Fruit fly (Drosophila melanogaster) whole organism, embryonic: Measurements from ENCODE around the gene hang.

Experiments
- Abd-B ChIP-seq: fragments of 200-800 bp; sonication (Bioruptor generic); optimal IDR thresholded peaks from 2 replicates; lab custom pipeline; 2018; ENCODE audit warnings: missing biosample characterization, mild to moderate bottlenecking, missing genetic modification characterization, moderate library complexity
- Atf6 ChIP-seq: fragments of 200-800 bp; sonication (Bioruptor generic); IDR thresholded peaks from 2 replicates; pipeline ENCODE4 v1.3.6; 2022; ENCODE audit warnings: missing biosample characterization, missing genetic modification characterization
- BEAF-32 ChIP-seq: fragments of 200-800 bp; sonication (Bioruptor generic); optimal IDR thresholded peaks from 3 replicates; lab custom pipeline; 2017; ENCODE audit warnings: missing biosample characterization, missing genetic modification characterization, mild to moderate bottlenecking, moderate library complexity, missing genetic modification reagents
- CG10267 ChIP-seq: fragments of 200-800 bp; sonication (Bioruptor generic); optimal IDR thresholded peaks from 2 replicates; lab custom pipeline; 2018; ENCODE audit warnings: missing biosample characterization, mild to moderate bottlenecking, missing genetic modification characterization, moderate library complexity
- CG14441 ChIP-seq: fragments of 200-800 bp; sonication (Bioruptor generic); IDR thresholded peaks from 2 replicates; pipeline ENCODE4 v1.3.6; 2022; ENCODE audit warnings: missing biosample characterization, missing genetic modification characterization
- CG14860 ChIP-seq: fragments of 200-800 bp; sonication (Bioruptor generic); IDR thresholded peaks from 3 replicates; pipeline ENCODE4 v1.3.6; 2022; ENCODE audit warnings: missing biosample characterization, missing genetic modification characterization; ENCODE audit not compliant: partially characterized antibody
- CG1647 ChIP-seq: fragments of 200-800 bp; sonication (Bioruptor generic); optimal IDR thresholded peaks from 3 replicates; lab custom pipeline; 2016; ENCODE audit warnings: missing biosample characterization, missing genetic modification characterization
- CG16815 ChIP-seq: fragments of 200-800 bp; sonication (Bioruptor generic); optimal IDR thresholded peaks from 3 replicates; lab custom pipeline; 2017; ENCODE audit warnings: missing biosample characterization, mild to moderate bottlenecking, missing genetic modification characterization
- CG18262 ChIP-seq: fragments of 200-800 bp; optimal IDR thresholded peaks from 3 replicates; lab custom pipeline; 2019; ENCODE audit warnings: missing biosample characterization, mild to moderate bottlenecking, missing genetic modification characterization, moderate library complexity
- CG18764 ChIP-seq: fragments of 200-800 bp; sonication (Bioruptor generic); optimal IDR thresholded peaks from 3 replicates; lab custom pipeline; 2016; ENCODE audit warnings: missing biosample characterization, missing genetic modification characterization
- CG2120 ChIP-seq: fragments of 200-800 bp; sonication (Bioruptor generic); optimal IDR thresholded peaks from 3 replicates; lab custom pipeline; 2016; ENCODE audit warnings: missing biosample characterization, missing genetic modification characterization
- CG2875 ChIP-seq: fragments of 200-800 bp; sonication (Bioruptor generic); optimal IDR thresholded peaks from 2 replicates; lab custom pipeline; 2017; ENCODE audit warnings: missing biosample characterization, mild to moderate bottlenecking, missing genetic modification characterization, missing genetic modification reagents
- CG32532 ChIP-seq: fragments of 200-800 bp; sonication (Bioruptor generic); IDR thresholded peaks from 2 replicates; pipeline ENCODE4 v1.3.6; 2022; ENCODE audit warnings: missing biosample characterization, missing genetic modification characterization
- CG6175 ChIP-seq: fragments of 200-800 bp; sonication (Bioruptor generic); IDR thresholded peaks from 3 replicates; pipeline ENCODE4 v1.3.6; 2022; ENCODE audit warnings: missing biosample characterization, missing genetic modification characterization
- CG6654 ChIP-seq: fragments of 200-800 bp; sonication (Bioruptor generic); optimal IDR thresholded peaks from 2 replicates; lab custom pipeline; 2017; ENCODE audit warnings: missing biosample characterization, mild to moderate bottlenecking, missing genetic modification characterization
- CG7357 ChIP-seq: fragments of 200-800 bp; sonication (Bioruptor generic); IDR thresholded peaks from 3 replicates; pipeline ENCODE4 v1.3.6; 2022; ENCODE audit warnings: missing biosample characterization, missing genetic modification characterization
- CG8388 ChIP-seq: fragments of 200-800 bp; sonication (Bioruptor generic); optimal IDR thresholded peaks from 2 replicates; lab custom pipeline; 2019; ENCODE audit warnings: missing biosample characterization, mild to moderate bottlenecking, missing genetic modification characterization, moderate library complexity
- CTCF ChIP-seq: fragments of 200-800 bp; sonication (Bioruptor generic); optimal IDR thresholded peaks from 2 replicates; lab custom pipeline; 2017; ENCODE audit warnings: missing biosample characterization, mild to moderate bottlenecking, missing genetic modification characterization, moderate library complexity
- Chrac-16 ChIP-seq: fragments of 200-800 bp; sonication (Bioruptor generic); optimal IDR thresholded peaks from 3 replicates; lab custom pipeline; 2016; ENCODE audit warnings: missing biosample characterization, missing genetic modification characterization
- CrebB ChIP-seq: fragments of 200-800 bp; sonication (Bioruptor generic); optimal IDR thresholded peaks from 3 replicates; lab custom pipeline; 2018; ENCODE audit warnings: missing biosample characterization, mild to moderate bottlenecking, missing genetic modification characterization
- Deaf1 ChIP-seq: fragments of 200-800 bp; optimal IDR thresholded peaks from 3 replicates; lab custom pipeline; 2019; ENCODE audit warnings: missing biosample characterization, mild to moderate bottlenecking, missing genetic modification characterization, moderate library complexity
- Ets97D ChIP-seq: fragments of 200-800 bp; sonication (Bioruptor generic); optimal IDR thresholded peaks from 3 replicates; lab custom pipeline; 2016; ENCODE audit warnings: missing biosample characterization, missing genetic modification characterization
- Fer1 ChIP-seq: fragments of 200-800 bp; sonication (Bioruptor generic); optimal IDR thresholded peaks from 2 replicates; lab custom pipeline; 2017; ENCODE audit warnings: missing biosample characterization, mild to moderate bottlenecking, missing genetic modification characterization
- H2.0 ChIP-seq: fragments of 200-800 bp; sonication (Bioruptor generic); IDR thresholded peaks from 2 replicates; pipeline ENCODE4 v1.3.6; 2022; ENCODE audit warnings: missing biosample characterization, missing genetic modification characterization
- HLH54F ChIP-seq: fragments of 200-800 bp; sonication (Bioruptor generic); optimal IDR thresholded peaks from 3 replicates; lab custom pipeline; 2016; ENCODE audit warnings: missing biosample characterization, missing genetic modification characterization
- HmgD ChIP-seq: fragments of 200-800 bp; sonication (Bioruptor generic); optimal IDR thresholded peaks from 3 replicates; lab custom pipeline; 2016; ENCODE audit warnings: missing biosample characterization, missing genetic modification characterization
- Hsf ChIP-seq: fragments of 200-800 bp; sonication (Bioruptor generic); optimal IDR thresholded peaks from 3 replicates; lab custom pipeline; 2016; ENCODE audit warnings: missing biosample characterization, missing genetic modification characterization
- Myb ChIP-seq: fragments of 200-800 bp; sonication (Bioruptor generic); optimal IDR thresholded peaks from 2 replicates; lab custom pipeline; 2016; ENCODE audit warnings: missing biosample characterization, missing genetic modification characterization
- NC2β ChIP-seq: fragments of 200-800 bp; sonication (Bioruptor generic); optimal IDR thresholded peaks from 2 replicates; lab custom pipeline; 2016; ENCODE audit warnings: missing biosample characterization, missing genetic modification characterization
- Rx ChIP-seq: fragments of 200-800 bp; sonication (Bioruptor generic); IDR thresholded peaks from 2 replicates; pipeline ENCODE4 v1.3.6; 2022; ENCODE audit warnings: missing biosample characterization, missing genetic modification characterization
- Sry-β ChIP-seq: fragments of 200-800 bp; sonication (Bioruptor generic); optimal IDR thresholded peaks from 2 replicates; lab custom pipeline; 2018; ENCODE audit warnings: missing biosample characterization, mild to moderate bottlenecking, missing genetic modification characterization, moderate library complexity
- abd-A ChIP-seq: fragments of 200-800 bp; sonication (Bioruptor generic); optimal IDR thresholded peaks from 3 replicates; lab custom pipeline; 2019; ENCODE audit warnings: missing biosample characterization, mild to moderate bottlenecking, missing genetic modification characterization, moderate library complexity
- al ChIP-seq: fragments of 200-800 bp; sonication (Bioruptor generic); IDR thresholded peaks from 2 replicates; pipeline ENCODE4 v1.3.6; 2022; ENCODE audit warnings: missing biosample characterization, missing genetic modification characterization
- btn ChIP-seq: fragments of 200-800 bp; sonication (Bioruptor generic); optimal IDR thresholded peaks from 2 replicates; lab custom pipeline; 2016; ENCODE audit warnings: missing biosample characterization, missing genetic modification characterization
- chinmo ChIP-seq: fragments of 200-800 bp; sonication (Bioruptor generic); IDR thresholded peaks from 4 replicates; pipeline ENCODE4 v1.3.6; 2022; ENCODE audit warnings: missing biosample characterization, missing genetic modification characterization; ENCODE audit not compliant: partially characterized antibody
- ci ChIP-seq: fragments of 200-800 bp; sonication (Bioruptor generic); IDR thresholded peaks from 3 replicates; pipeline ENCODE4 v1.3.6; 2022; ENCODE audit warnings: missing biosample characterization, missing genetic modification characterization
- croc ChIP-seq: fragments of 200-800 bp; sonication (Bioruptor generic); conservative IDR thresholded peaks from 3 replicates; pipeline ENCODE4 v1.3.6; 2022; ENCODE audit warnings: missing biosample characterization, missing genetic modification characterization
- dan ChIP-seq: fragments of 200-800 bp; sonication (Bioruptor generic); IDR thresholded peaks from 2 replicates; pipeline ENCODE4 v1.3.6; 2022; ENCODE audit warnings: missing biosample characterization, missing genetic modification characterization
- danr ChIP-seq: fragments of 200-800 bp; sonication (Bioruptor generic); IDR thresholded peaks from 2 replicates; pipeline ENCODE4 v1.3.6; 2022; ENCODE audit warnings: missing biosample characterization, missing genetic modification characterization
- en ChIP-seq: fragments of 200-800 bp; sonication (Bioruptor generic); optimal IDR thresholded peaks from 2 replicates; lab custom pipeline; 2016; ENCODE audit warnings: missing biosample characterization, missing genetic modification characterization
- fd102C ChIP-seq: fragments of 200-800 bp; sonication (Bioruptor generic); optimal IDR thresholded peaks from 2 replicates; lab custom pipeline; 2018; ENCODE audit warnings: missing biosample characterization, mild to moderate bottlenecking, missing genetic modification characterization, moderate library complexity
- gcm2 ChIP-seq: fragments of 200-800 bp; sonication (Bioruptor generic); optimal IDR thresholded peaks from 2 replicates; lab custom pipeline; 2016; ENCODE audit warnings: missing biosample characterization, missing genetic modification characterization
- gfzf ChIP-seq: fragments of 200-800 bp; sonication (Bioruptor generic); optimal IDR thresholded peaks from 2 replicates; lab custom pipeline; 2016; ENCODE audit warnings: missing biosample characterization, mild to moderate bottlenecking, missing genetic modification characterization, moderate library complexity
- gro ChIP-seq: fragments of 200-800 bp; sonication (Bioruptor generic); optimal IDR thresholded peaks from 2 replicates; lab custom pipeline; 2016; ENCODE audit warnings: missing biosample characterization, missing genetic modification characterization
- lov ChIP-seq, 2 experiments: fragments of 200-800 bp in 1 of 2; fragments of >200 bp in 1 of 2; sonication (Bioruptor generic) in 1 of 2; IDR thresholded peaks in 1 of 2; optimal IDR thresholded peaks in 1 of 2; 2 replicates in 1 of 2; 3 replicates in 1 of 2; pipeline versions ENCODE4 v1.3.6 to Lab custom; 2017 to 2022; ENCODE audit warnings: missing biosample characterization in 1 of 2, missing genetic modification characterization in 1 of 2
- mam ChIP-seq: fragments of 200-800 bp; sonication (Bioruptor generic); optimal IDR thresholded peaks from 3 replicates; lab custom pipeline; 2016; ENCODE audit warnings: missing biosample characterization, missing genetic modification characterization
- nau ChIP-seq: fragments of 200-800 bp; sonication (Bioruptor generic); optimal IDR thresholded peaks from 3 replicates; lab custom pipeline; 2017; ENCODE audit warnings: missing biosample characterization, mild to moderate bottlenecking, missing genetic modification characterization, missing genetic modification reagents
- ranshi ChIP-seq: fragments of 200-800 bp; sonication (Bioruptor generic); IDR thresholded peaks from 2 replicates; pipeline ENCODE4 v1.3.6; 2022; ENCODE audit warnings: missing biosample characterization, missing genetic modification characterization
- sc ChIP-seq, 3 experiments: fragments of >200 bp in 2 of 3; fragments of 200-800 bp in 1 of 3; sonication (Bioruptor generic) in 1 of 3; optimal IDR thresholded peaks; 2 replicates in 2 of 3; 3 replicates in 1 of 3; lab custom pipeline; 2017; ENCODE audit warnings: mild to moderate bottlenecking in 1 of 3, missing biosample characterization in 1 of 3, missing genetic modification characterization in 1 of 3, missing genetic modification reagents in 1 of 3
- sens ChIP-seq: fragments of 200-800 bp; sonication (Bioruptor generic); peaks from one replicate; lab custom pipeline; 2016; ENCODE audit warnings: missing biosample characterization, missing genetic modification characterization
- slbo ChIP-seq: fragments of 200-800 bp; sonication (Bioruptor generic); IDR thresholded peaks from 2 replicates; pipeline ENCODE4 v1.3.6; 2022; ENCODE audit warnings: missing biosample characterization, missing genetic modification characterization
- ttk ChIP-seq: fragments of 200-800 bp; sonication (Bioruptor generic); IDR thresholded peaks from 2 replicates; pipeline ENCODE4 v2.1.2; 2022; ENCODE audit warnings: missing biosample characterization, missing genetic modification characterization

hang gene

dm6 chrX:16385942-16386392 is 36.7 kb upstream of the hang start (continued):
- TF ChIP-seq HmgD (GFP tag; lab: Kevin White, UChicago) (no peak), ranshi (GFP tag; lab: Robert Waterston, UW) (no peak), nau (no peak), BEAF-32 (GFP tag; lab: Kevin White, UChicago) (no peak), al (no peak), Myb (GFP tag; lab: Kevin White, UChicago) (no peak), dan (GFP tag; lab: Robert Waterston, UW) (no peak), CG18764 (GFP tag; lab: Kevin White, UChicago) (no peak), CTCF (no peak), Hsf (GFP tag; lab: Kevin White, UChicago) (no peak), Rx (no peak), Ets97D (GFP tag; lab: Kevin White, UChicago) (no peak), CG6654 (GFP tag; lab: Kevin White, UChicago) (no peak), CG14441 (GFP tag; lab: Robert Waterston, UW) (no peak), slbo (peak; percentile 47; the same call in 1 of the 2 replicates), CG32532 (GFP tag; lab: Robert Waterston, UW) (peak; percentile 47), Abd-B (no peak), lov (optimal IDR thresholded peaks at IDR 0.05; lab: Kevin White, UChicago) (no peak), lov (GFP tag; IDR thresholded peaks at IDR 0.05; lab: Robert Waterston, UW) (no peak), mam (no peak), CG16815 (GFP tag; lab: Kevin White, UChicago) (peak; percentile 35), CG1647 (GFP tag; lab: Kevin White, UChicago) (no peak), CG8388 (GFP tag; lab: Kevin White, UChicago) (no peak), croc (GFP tag; lab: Robert Waterston, UW) (no peak), fd102C (GFP tag; lab: Kevin White, UChicago) (no peak), en (GFP tag; lab: Kevin White, UChicago) (no peak), CG14860 (GFP tag; lab: Robert Waterston, UW) (no peak), NC2β (GFP tag; lab: Kevin White, UChicago) (no peak), sens (GFP tag; lab: Kevin White, UChicago) (peak; percentile 71), sc (optimal IDR thresholded peaks at IDR 0.05; lab: Kevin White, UChicago) (no peak), sc (GFP tag; optimal IDR thresholded peaks at IDR 0.05; lab: Kevin White, UChicago) (no peak), CrebB (tag; lab: Kevin White, UChicago) (no peak), Sry-β (GFP tag; lab: Kevin White, UChicago) (no peak), CG6175 (GFP tag; lab: Robert Waterston, UW) (no peak), HLH54F (GFP tag; lab: Kevin White, UChicago) (peak; percentile 21), Atf6 (GFP tag; lab: Robert Waterston, UW) (peak; percentile 51; the same call in 1 of the 2 replicates), CG2875 (GFP tag; lab: Kevin White, UChicago) (peak; percentile 29), Fer1 (peak; percentile 51), abd-A (tag; lab: Kevin White, UChicago) (no peak), chinmo (GFP tag; lab: Robert Waterston, UW) (no peak), gro (peak; percentile 45), CG2120 (peak; percentile 63), gfzf (no peak), ttk (GFP tag; lab: Robert Waterston, UW) (no peak), gcm2 (no peak), CG10267 (tag; lab: Kevin White, UChicago) (no peak), CG18262 (tag; lab: Kevin White, UChicago) (peak; percentile 50), H2.0 (GFP tag; lab: Robert Waterston, UW) (no peak), danr (GFP tag; lab: Robert Waterston, UW) (no peak), Chrac-16 (peak; percentile 14), CG7357 (GFP tag; lab: Robert Waterston, UW) (no peak), btn (no peak), Deaf1 (tag; lab: Kevin White, UChicago) (no peak), ci (GFP tag; lab: Robert Waterston, UW) (no peak)
